Worm (Caenorhabditis elegans) whole organism, L2 larva: ENCODE measurements around the gene dcap-1.

ENCODE experiments used
- C34F6.9 ChIP-seq: fragments of 150-350 bp; optimal IDR thresholded peaks from 2 replicates; lab custom pipeline; 2014; ENCODE audit warnings: missing biosample characterization, missing genetic modification characterization
- F13H6.1 ChIP-seq: sonication (generic microtip); optimal IDR thresholded peaks from 2 replicates; lab custom pipeline; 2016; ENCODE audit warnings: missing genetic modification characterization, missing compliant biosample characterization
- R02D3.7 ChIP-seq: fragments of 150-350 bp; optimal IDR thresholded peaks from 2 replicates; lab custom pipeline; 2014; ENCODE audit warnings: missing biosample characterization, missing genetic modification characterization
- Y55F3AM.14 ChIP-seq: fragments of 200-800 bp; sonication (Bioruptor generic); optimal IDR thresholded peaks from 2 replicates; lab custom pipeline; 2018; ENCODE audit warnings: mild to moderate bottlenecking, missing genetic modification characterization, missing compliant biosample characterization
- ZK546.5 ChIP-seq: sonication (generic microtip); optimal IDR thresholded peaks from 2 replicates; lab custom pipeline; 2017; ENCODE audit warnings: missing biosample characterization, missing genetic modification characterization
- alr-1 ChIP-seq: fragments of 150-350 bp; optimal IDR thresholded peaks from 2 replicates; lab custom pipeline; 2014; ENCODE audit warnings: missing biosample characterization, missing genetic modification characterization
- aly-2 ChIP-seq: fragments of 150-350 bp; optimal IDR thresholded peaks from 2 replicates; lab custom pipeline; 2014; ENCODE audit warnings: missing biosample characterization, missing genetic modification characterization
- ama-1 ChIP-seq: fragments of 150-350 bp; optimal IDR thresholded peaks from 2 replicates; lab custom pipeline; 2018; ENCODE audit warnings: inconsistent platforms
- blmp-1 ChIP-seq: sonication (generic microtip); optimal IDR thresholded peaks from 2 replicates; lab custom pipeline; 2017; ENCODE audit warnings: missing genetic modification characterization, mild to moderate bottlenecking, missing compliant biosample characterization, antibody characterized with exemption, moderate library complexity; ENCODE audit not compliant: insufficient read depth
- ceh-16 ChIP-seq: fragments of 150-350 bp; optimal IDR thresholded peaks from 2 replicates; lab custom pipeline; 2014; ENCODE audit warnings: missing biosample characterization, missing genetic modification characterization
- ceh-82 ChIP-seq: fragments of 150-350 bp; optimal IDR thresholded peaks from 2 replicates; lab custom pipeline; 2014; ENCODE audit warnings: missing biosample characterization, missing genetic modification characterization
- crh-2 ChIP-seq: sonication (generic microtip); optimal IDR thresholded peaks from 2 replicates; lab custom pipeline; 2017; ENCODE audit warnings: missing biosample characterization, missing genetic modification characterization
- dmd-4 ChIP-seq: sonication (generic microtip); optimal IDR thresholded peaks from 2 replicates; lab custom pipeline; 2017; ENCODE audit warnings: missing biosample characterization, missing genetic modification characterization
- egl-27 ChIP-seq: sonication (generic microtip); optimal IDR thresholded peaks from 3 replicates; lab custom pipeline; 2017; ENCODE audit warnings: missing biosample characterization, missing genetic modification reagents, missing genetic modification characterization
- elt-3 ChIP-seq: sonication (generic microtip); optimal IDR thresholded peaks from 2 replicates; lab custom pipeline; 2017; ENCODE audit warnings: missing biosample characterization, missing genetic modification characterization
- fos-1 ChIP-seq: fragments of 150-350 bp; optimal IDR thresholded peaks from 2 replicates; lab custom pipeline; 2014; ENCODE audit warnings: missing biosample characterization, missing genetic modification characterization
- gmeb-1 ChIP-seq: fragments of 150-350 bp; optimal IDR thresholded peaks from 2 replicates; lab custom pipeline; 2014; ENCODE audit warnings: missing biosample characterization, missing genetic modification characterization
- lin-11 ChIP-seq: fragments of 150-350 bp; sonication (generic microtip); optimal IDR thresholded peaks from 2 replicates; lab custom pipeline; 2014; ENCODE audit warnings: missing biosample characterization, missing genetic modification characterization, inconsistent platforms, mixed read lengths
- lin-39 ChIP-seq: fragments of 150-350 bp; optimal IDR thresholded peaks from 2 replicates; lab custom pipeline; 2014; ENCODE audit warnings: missing biosample characterization, missing genetic modification reagents, missing genetic modification characterization
- mab-5 ChIP-seq: fragments of 150-350 bp; optimal IDR thresholded peaks from 2 replicates; lab custom pipeline; 2014; ENCODE audit warnings: missing biosample characterization, missing genetic modification characterization
- nhr-10 ChIP-seq: sonication (generic microtip); optimal IDR thresholded peaks from 2 replicates; lab custom pipeline; 2017; ENCODE audit warnings: missing biosample characterization, missing genetic modification characterization
- nhr-11 ChIP-seq: fragments of 150-350 bp; optimal IDR thresholded peaks from 2 replicates; lab custom pipeline; 2014; ENCODE audit warnings: missing biosample characterization, missing genetic modification characterization
- nhr-129 ChIP-seq: fragments of 150-350 bp; optimal IDR thresholded peaks from 2 replicates; lab custom pipeline; 2014; ENCODE audit warnings: missing biosample characterization, missing genetic modification characterization
- nhr-21 ChIP-seq: fragments of 150-350 bp; optimal IDR thresholded peaks from 2 replicates; lab custom pipeline; 2014; ENCODE audit warnings: missing biosample characterization, missing genetic modification characterization
- nhr-237 ChIP-seq: fragments of 150-350 bp; optimal IDR thresholded peaks from 2 replicates; lab custom pipeline; 2014; ENCODE audit warnings: missing biosample characterization, missing genetic modification characterization
- nhr-25 ChIP-seq: fragments of 150-350 bp; sonication (generic microtip); optimal IDR thresholded peaks from 3 replicates; lab custom pipeline; 2014; ENCODE audit warnings: missing biosample characterization, missing genetic modification characterization
- nhr-6 ChIP-seq: fragments of 150-350 bp; optimal IDR thresholded peaks from 2 replicates; lab custom pipeline; 2014; ENCODE audit warnings: missing biosample characterization, missing genetic modification characterization
- nhr-77 ChIP-seq: fragments of 150-350 bp; optimal IDR thresholded peaks from 2 replicates; lab custom pipeline; 2014; ENCODE audit warnings: missing biosample characterization, missing genetic modification characterization
- peb-1 ChIP-seq: fragments of 150-350 bp; optimal IDR thresholded peaks from 2 replicates; lab custom pipeline; 2014; ENCODE audit warnings: missing biosample characterization, missing genetic modification characterization
- sem-4 ChIP-seq: fragments of 150-350 bp; optimal IDR thresholded peaks from 2 replicates; lab custom pipeline; 2014; ENCODE audit warnings: missing biosample characterization, missing genetic modification reagents, missing genetic modification characterization
- sma-3 ChIP-seq: sonication (generic microtip); optimal IDR thresholded peaks from 2 replicates; lab custom pipeline; 2016; ENCODE audit warnings: missing genetic modification reagents, missing genetic modification characterization, missing compliant biosample characterization
- sma-9 ChIP-seq, 2 experiments: fragments of 150-350 bp in 1 of 2; sonication (generic microtip) in 1 of 2; optimal IDR thresholded peaks; 2 replicates each; lab custom pipeline; 2014 to 2016; ENCODE audit warnings: missing genetic modification characterization in 2 of 2, mild to moderate bottlenecking in 1 of 2, missing biosample characterization in 1 of 2, missing compliant biosample characterization in 1 of 2, missing genetic modification reagents in 1 of 2, moderate library complexity in 1 of 2
- unc-39 ChIP-seq: fragments of 150-350 bp; optimal IDR thresholded peaks from 2 replicates; lab custom pipeline; 2014; ENCODE audit warnings: missing biosample characterization, missing genetic modification characterization
- unc-55 ChIP-seq: fragments of 150-350 bp; sonication (generic microtip); optimal IDR thresholded peaks from 3 replicates; lab custom pipeline; 2014; ENCODE audit warnings: missing biosample characterization, missing genetic modification reagents, missing genetic modification characterization
- zag-1 ChIP-seq: fragments of 150-350 bp; optimal IDR thresholded peaks from 2 replicates; lab custom pipeline; 2014; ENCODE audit warnings: missing biosample characterization, missing genetic modification characterization
- ztf-1 ChIP-seq: fragments of 200-800 bp; sonication (Bioruptor generic); conservative IDR thresholded peaks from 2 replicates; pipeline ENCODE4 v1.3.6; 2022; ENCODE audit warnings: missing genetic modification characterization, missing compliant biosample characterization
- ztf-11 ChIP-seq: sonication (generic microtip); optimal IDR thresholded peaks from 2 replicates; lab custom pipeline; 2017; ENCODE audit warnings: missing biosample characterization, missing genetic modification characterization
- ztf-4 ChIP-seq: fragments of 150-350 bp; optimal IDR thresholded peaks from 2 replicates; lab custom pipeline; 2014; ENCODE audit warnings: missing biosample characterization, missing genetic modification characterization

The dcap-1 gene

ce11 chrIV:1040537-1040936 is 14.1 kb downstream of the dcap-1 start:
- TF ChIP-seq aly-2 (tag; lab: Kevin White, UChicago) (no peak), ceh-16 (tag; lab: Kevin White, UChicago) (no peak), zag-1 (tag; lab: Kevin White, UChicago) (no peak), sma-3 (GFP tag; lab: Kevin White, UChicago) (no peak), peb-1 (tag; lab: Kevin White, UChicago) (no peak), ztf-1 (GFP tag; lab: Robert Waterston, UW) (no peak), ceh-82 (tag; lab: Kevin White, UChicago) (no peak), lin-39 (tag; lab: Kevin White, UChicago) (no peak), unc-55 (GFP tag; lab: Kevin White, UChicago) (no peak), Y55F3AM.14 (GFP tag; lab: Kevin White, UChicago) (no peak), C34F6.9 (tag; lab: Kevin White, UChicago) (no peak), dmd-4 (no peak), nhr-21 (tag; lab: Kevin White, UChicago) (no peak), ama-1 (lab: Kevin White, UChicago) (no peak), sem-4 (tag; lab: Kevin White, UChicago) (no peak), fos-1 (tag; lab: Kevin White, UChicago) (no peak), ZK546.5 (tag; lab: Kevin White, UChicago) (no peak), F13H6.1 (tag; lab: Kevin White, UChicago) (no peak), elt-3 (tag; lab: Kevin White, UChicago) (no peak), nhr-11 (tag; lab: Kevin White, UChicago) (no peak)

- TF ChIP-seq peb-1 (tag; lab: Kevin White, UChicago) (no peak), nhr-21 (tag; lab: Kevin White, UChicago) (no peak), lin-11 (tag; lab: Kevin White, UChicago) (no peak), F13H6.1 (tag; lab: Kevin White, UChicago) (no peak), gmeb-1 (tag; lab: Kevin White, UChicago) (no peak), sem-4 (tag; lab: Kevin White, UChicago) (no peak), sma-3 (GFP tag; lab: Kevin White, UChicago) (no peak), R02D3.7 (tag; lab: Kevin White, UChicago) (no peak), C34F6.9 (tag; lab: Kevin White, UChicago) (no peak), nhr-6 (tag; lab: Kevin White, UChicago) (no peak), ZK546.5 (tag; lab: Kevin White, UChicago) (no peak), nhr-129 (tag; lab: Kevin White, UChicago) (no peak), unc-39 (tag; lab: Kevin White, UChicago) (no peak), nhr-25 (tag; lab: Kevin White, UChicago) (no peak), mab-5 (tag; lab: Kevin White, UChicago) (no peak), ztf-4 (tag; lab: Kevin White, UChicago) (no peak), nhr-10 (tag; lab: Kevin White, UChicago) (no peak), lin-39 (tag; lab: Kevin White, UChicago) (no peak), egl-27 (tag; lab: Kevin White, UChicago) (no peak)
These were observed 16.1 kb downstream of the dcap-1 start for ce11 chrIV:1038516-1038915.

- TF ChIP-seq fos-1 (tag; lab: Kevin White, UChicago) = peak; percentile 92
- no peak for TF ChIP-seq Y55F3AM.14 (GFP tag; lab: Kevin White, UChicago)
- TF ChIP-seq gmeb-1 (tag; lab: Kevin White, UChicago) = peak; percentile 20
- TF ChIP-seq crh-2 = peak; percentile 52
- no peak for TF ChIP-seq nhr-237 (tag; lab: Kevin White, UChicago)
- TF ChIP-seq nhr-25 (tag; lab: Kevin White, UChicago) = peak; percentile 19
- peak; percentile 3 for TF ChIP-seq sma-9 (GFP tag; optimal IDR thresholded peaks at IDR 0.05; lab: Kevin White, UChicago)
- no peak for TF ChIP-seq sma-9 (tag; optimal IDR thresholded peaks at IDR 0.05; lab: Kevin White, UChicago)
- TF ChIP-seq F13H6.1 (tag; lab: Kevin White, UChicago) = no peak
- TF ChIP-seq C34F6.9 (tag; lab: Kevin White, UChicago) = peak; percentile 5
- TF ChIP-seq ztf-4 (tag; lab: Kevin White, UChicago) = no peak
- TF ChIP-seq, all 48 proteins: peak for 6
These were observed 19.5 kb downstream of the dcap-1 start for ce11 chrIV:1035108-1035507.

- TF ChIP-seq crh-2 = no peak
- TF ChIP-seq sem-4 (tag; lab: Kevin White, UChicago) = no peak
- TF ChIP-seq nhr-129 (tag; lab: Kevin White, UChicago) = no peak
- no peak for TF ChIP-seq ztf-11 (tag; lab: Kevin White, UChicago)
- no peak for TF ChIP-seq nhr-77
- TF ChIP-seq nhr-25 (tag; lab: Kevin White, UChicago) = no peak
- no peak for TF ChIP-seq alr-1 (tag; lab: Kevin White, UChicago)
- no peak for TF ChIP-seq blmp-1 (tag; lab: Kevin White, UChicago)
- no peak for TF ChIP-seq elt-3 (tag; lab: Kevin White, UChicago)
- TF ChIP-seq nhr-237 (tag; lab: Kevin White, UChicago) = no peak
- TF ChIP-seq lin-39 (tag; lab: Kevin White, UChicago) = no peak
- no peak for TF ChIP-seq mab-5 (tag; lab: Kevin White, UChicago)
These were observed 24.7 kb downstream of the dcap-1 start, which contains the start of gene abhd-14 for ce11 chrIV:1029939-1030338. Gene abhd-14, minus strand, starts transcription at chrIV:1030039.
